Worm (Caenorhabditis elegans) whole organism, L4 larva: ENCODE data around the gene Y47D3A.34.

ENCODE experiments used
- ceh-32 ChIP-seq: sonication (generic microtip); optimal IDR thresholded peaks from 2 replicates; lab custom pipeline; 2016; ENCODE audit warnings: mild to moderate bottlenecking, missing genetic modification characterization, missing compliant biosample characterization; ENCODE audit not compliant: poor library complexity
- ceh-44 ChIP-seq: fragments of 200-800 bp; sonication (Bioruptor generic); IDR thresholded peaks from 2 replicates; pipeline ENCODE4 v1.3.6; 2022; ENCODE audit warnings: missing genetic modification reagents, missing genetic modification characterization, missing compliant biosample characterization
- hif-1 ChIP-seq, 2 experiments: sonication (generic microtip); optimal IDR thresholded peaks; 2 replicates each; lab custom pipeline; 2016 to 2017; ENCODE audit warnings: missing compliant biosample characterization in 2 of 2, missing genetic modification characterization in 2 of 2, missing genetic modification reagents in 2 of 2, missing genotype in 2 of 2, mild to moderate bottlenecking in 1 of 2
- jun-1 ChIP-seq: fragments of 150-350 bp; optimal IDR thresholded peaks from 2 replicates; lab custom pipeline; 2014; ENCODE audit warnings: missing biosample characterization, missing genetic modification reagents, missing genetic modification characterization
- pha-4 ChIP-seq, 2 experiments: fragments of 150-350 bp in 1 of 2; fragments of 200-800 bp in 1 of 2; sonication (Bioruptor generic) in 1 of 2; IDR thresholded peaks in 1 of 2; optimal IDR thresholded peaks in 1 of 2; 2 replicates each; pipeline versions ENCODE4 v1.3.6 to Lab custom; 2014 to 2022; ENCODE audit warnings: missing genetic modification characterization in 2 of 2, missing genetic modification reagents in 2 of 2, missing biosample characterization in 1 of 2, missing compliant biosample characterization in 1 of 2
- set-16 ChIP-seq: fragments of 200-800 bp; sonication (Bioruptor generic); IDR thresholded peaks from 2 replicates; pipeline ENCODE4 v1.3.6; 2022; ENCODE audit warnings: missing genetic modification reagents, missing genetic modification characterization, missing compliant biosample characterization
- tra-1 ChIP-seq: fragments of 200-800 bp; sonication (Bioruptor generic); IDR thresholded peaks from 2 replicates; pipeline ENCODE4 v1.3.6; 2022; ENCODE audit warnings: missing genetic modification reagents, missing genetic modification characterization, missing compliant biosample characterization

Gene Y47D3A.34

DNA sequence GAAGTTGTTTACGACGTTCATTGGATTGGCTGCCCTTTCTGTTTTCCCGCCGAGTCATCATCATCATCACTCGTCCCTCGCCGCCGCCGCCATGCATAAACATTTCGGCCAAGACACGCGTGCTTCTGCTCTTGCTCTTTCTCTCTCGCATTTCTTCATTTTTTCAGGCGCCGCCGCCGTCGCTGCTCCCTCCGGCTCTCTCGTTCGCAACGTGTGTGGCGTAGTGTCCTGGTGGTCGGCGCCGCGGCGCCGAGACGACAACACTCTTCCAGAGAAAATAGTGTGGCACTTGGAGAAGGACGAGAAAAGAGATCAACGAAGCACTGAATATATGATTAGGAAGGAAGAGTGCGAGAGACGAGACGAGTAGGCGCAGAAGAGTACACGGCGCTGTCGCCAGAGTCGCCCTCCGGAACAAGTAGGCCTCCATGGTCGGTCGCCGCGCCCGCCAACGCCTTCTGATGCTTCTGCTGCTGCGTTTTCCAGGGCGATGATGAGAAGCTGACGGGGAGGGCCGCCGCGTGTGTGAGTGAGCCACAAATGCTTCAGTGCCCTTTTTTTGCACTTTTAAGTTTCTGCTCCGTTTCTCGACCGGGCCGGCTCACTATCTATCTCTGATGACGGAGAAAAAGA lies 49.1 kb downstream of the Y47D3A.34 start (continued):
- TF ChIP-seq hif-1 (tag; optimal IDR thresholded peaks at IDR 0.05; lab: Kevin White, UChicago) (peak in 1 of 2 experiments; percentile 46), tra-1 (GFP tag; lab: Robert Waterston, UW) (peak; percentile 62; the same call in 1 of the 2 replicates), ceh-44 (GFP tag; lab: Robert Waterston, UW) (no peak), pha-4 (GFP tag; IDR thresholded peaks at IDR 0.05; lab: Robert Waterston, UW) (peak; percentile 55; the same call in 1 of the 2 replicates), pha-4 (tag; optimal IDR thresholded peaks at IDR 0.05; lab: Kevin White, UChicago) (no peak), jun-1 (tag; lab: Kevin White, UChicago) (no peak), ceh-32 (tag; lab: Kevin White, UChicago) (no peak), set-16 (peak; percentile 92)
